Fruit fly (Drosophila melanogaster): Measurements from ENCODE around the gene CG11837.

The CG11837 gene

dm6 chr3R:29039704-29040430, 9.4 kb upstream of the CG11837 start (continued):
- TF ChIP-seq chm (GFP tag; IDR thresholded peaks at IDR 0.05) (no peak), Poxn (GFP tag; IDR thresholded peaks at IDR 0.05) (no peak), Fer3 (tag; optimal IDR thresholded peaks at IDR 0.05) (no peak), emc (GFP tag; optimal IDR thresholded peaks at IDR 0.05) (no peak), hth (optimal IDR thresholded peaks at IDR 0.05) (no peak), vnd (GFP tag; IDR thresholded peaks at IDR 0.05; ENCODE audit: partially characterized antibody) (no peak), CG8089 (GFP tag; optimal IDR thresholded peaks at IDR 0.05) (peak; percentile 21), Oaz (GFP tag; IDR thresholded peaks at IDR 0.05) (no peak), CG12744 (GFP tag; optimal IDR thresholded peaks at IDR 0.05) (peak; percentile 48), CG15011 (GFP tag; optimal IDR thresholded peaks at IDR 0.05) (peak; percentile 4), Dbx (GFP tag; IDR thresholded peaks at IDR 0.05) (no peak), cas (GFP tag; IDR thresholded peaks at IDR 0.05) (no peak), pita (GFP tag; optimal IDR thresholded peaks at IDR 0.05) (no peak), danr (GFP tag; IDR thresholded peaks at IDR 0.05) (no peak), CG34422 (GFP tag; IDR thresholded peaks at IDR 0.05) (no peak), tup (GFP tag; optimal IDR thresholded peaks at IDR 0.05) (peak; percentile 53), Dip2 (GFP tag; IDR thresholded peaks at IDR 0.05) (no peak), Elba2 (GFP tag; optimal IDR thresholded peaks at IDR 0.05) (peak; percentile 99), row (GFP tag; IDR thresholded peaks at IDR 0.05) (peak; percentile 48; the same call in 2 of the 3 replicates), Eip74EF (GFP tag; optimal IDR thresholded peaks at IDR 0.05) (no peak), GATAe (GFP tag; conservative IDR thresholded peaks at IDR 0.05) (no peak), CG2678 (tag; optimal IDR thresholded peaks at IDR 0.05) (peak; percentile 24), p53 (GFP tag; optimal IDR thresholded peaks at IDR 0.05) (no peak), maf-S (GFP tag; optimal IDR thresholded peaks at IDR 0.05) (no peak), tll (GFP tag; optimal IDR thresholded peaks at IDR 0.05) (no peak), CG7839 (tag; optimal IDR thresholded peaks at IDR 0.05) (peak; percentile 6), CG3847 (GFP tag; IDR thresholded peaks at IDR 0.05) (peak; percentile 69), zf30C (GFP tag; optimal IDR thresholded peaks at IDR 0.05) (no peak), her (GFP tag; optimal IDR thresholded peaks at IDR 0.05) (no peak), tio (GFP tag; optimal IDR thresholded peaks at IDR 0.05) (peak; percentile 49), nerfin-2 (GFP tag; IDR thresholded peaks at IDR 0.05; ENCODE audit: partially characterized antibody) (no peak), Six4 (GFP tag; optimal IDR thresholded peaks at IDR 0.05) (no peak), B-H1 (GFP tag; IDR thresholded peaks at IDR 0.05) (no peak), Lim3 (GFP tag; IDR thresholded peaks at IDR 0.05) (no peak), CG7745 (tag; optimal IDR thresholded peaks at IDR 0.05) (no peak), Aef1 (GFP tag; IDR thresholded peaks at IDR 0.05) (no peak), ken (GFP tag; IDR thresholded peaks at IDR 0.05) (no peak), Max (GFP tag; optimal IDR thresholded peaks at IDR 0.05) (peak; percentile 46), CG10274 (GFP tag; optimal IDR thresholded peaks at IDR 0.05) (no peak), lab (GFP tag; optimal IDR thresholded peaks at IDR 0.05) (no peak), Usf (GFP tag; optimal IDR thresholded peaks at IDR 0.05) (no peak), CG11504 (tag; optimal IDR thresholded peaks at IDR 0.05) (peak; percentile 23), fu2 (GFP tag; optimal IDR thresholded peaks at IDR 0.05) (peak; percentile 26), sna (GFP tag; IDR thresholded peaks at IDR 0.05; ENCODE audit: partially characterized antibody) (0 out of 2 replicates have a peak, but pooled peaks have one; percentile 30), CG1647 (GFP tag; optimal IDR thresholded peaks at IDR 0.05) (peak; percentile 30), CG8388 (GFP tag; optimal IDR thresholded peaks at IDR 0.05) (peak; percentile 25), sens-2 (GFP tag; IDR thresholded peaks at IDR 0.05) (no peak), CG18599 (GFP tag; optimal IDR thresholded peaks at IDR 0.05) (peak; percentile 43), CG18619 (GFP tag; optimal IDR thresholded peaks at IDR 0.05) (no peak), ATbp (GFP tag; optimal IDR thresholded peaks at IDR 0.05) (no peak)

Data from whole organism, embryonic.